Worm (Caenorhabditis elegans): Measurements from ENCODE around the gene zyg-8.

Gene zyg-8

DNA sequence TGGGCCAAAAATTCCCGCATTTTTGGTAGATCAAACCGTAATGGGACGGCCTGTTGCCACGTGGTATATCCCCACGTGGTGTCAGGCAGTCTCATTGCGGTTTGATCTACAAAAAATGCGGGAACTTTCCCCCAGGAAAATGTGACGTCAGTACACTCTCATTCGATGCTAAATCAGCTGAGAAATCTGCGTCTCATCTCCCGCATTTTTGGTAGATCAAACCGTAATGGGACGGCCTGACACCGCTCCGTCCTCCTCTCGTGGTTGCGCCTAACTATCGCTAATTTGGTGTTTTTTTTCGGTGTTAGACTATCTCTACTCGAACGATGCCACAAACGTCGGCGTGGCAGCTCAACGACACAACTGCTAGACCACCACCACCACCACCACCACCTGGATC lies at the start of gene zyg-8:
zyg-8 (plus strand) TSS at position 301 of the 400 bp plus-strand sequence.
- no peak for TF ChIP-seq dao-5 (tag; optimal IDR thresholded peaks at IDR 0.05)
- TF ChIP-seq him-1 (tag; optimal IDR thresholded peaks at IDR 0.05): no peak
- no peak for TF ChIP-seq W03F9.2 (tag; optimal IDR thresholded peaks at IDR 0.05)

DNA sequence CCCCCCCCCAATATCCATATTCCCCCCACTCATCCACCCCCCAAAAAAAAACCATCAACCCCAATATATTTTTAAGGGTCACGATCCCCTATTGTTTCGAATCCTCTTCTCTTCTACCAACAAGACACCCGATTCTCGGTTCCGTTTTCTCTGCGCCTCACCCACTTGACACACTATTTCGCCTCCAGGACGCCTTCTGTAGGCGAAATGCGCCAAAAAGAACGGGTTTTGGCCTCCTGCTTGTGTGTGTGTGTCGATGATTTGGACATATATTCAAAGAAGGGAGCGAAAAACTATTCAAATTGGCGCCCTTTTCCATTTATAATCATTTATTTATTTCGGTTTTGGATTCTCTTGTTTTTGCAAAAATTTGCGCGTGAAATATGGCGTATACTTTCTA lies 48.5 kb upstream of the zyg-8 start:
- TF ChIP-seq W03F9.2 (tag; optimal IDR thresholded peaks at IDR 0.05) (no peak), dao-5 (tag; optimal IDR thresholded peaks at IDR 0.05) (no peak), him-1 (tag; optimal IDR thresholded peaks at IDR 0.05) (no peak)

DNA sequence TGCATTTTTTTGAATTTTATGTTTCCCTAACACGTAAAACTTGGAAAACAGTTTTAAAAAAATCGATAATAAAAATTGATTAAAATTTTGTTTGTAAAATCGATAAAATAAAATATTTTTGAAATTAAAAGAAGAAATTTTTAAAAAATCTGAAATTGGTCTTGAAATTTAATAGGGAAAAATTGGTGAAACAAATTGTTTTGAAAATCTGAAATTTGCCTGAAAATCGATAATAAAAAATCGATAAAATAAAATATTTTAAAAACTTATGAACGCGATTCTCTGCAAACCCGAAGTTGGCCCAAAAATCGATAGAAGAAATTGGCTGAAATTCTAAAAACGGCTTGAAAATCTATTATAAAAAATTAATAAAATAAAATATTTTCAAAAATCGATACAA lies 47.8 kb upstream of the zyg-8 start:
- TF ChIP-seq him-1 (tag; optimal IDR thresholded peaks at IDR 0.05) (no peak), dao-5 (tag; optimal IDR thresholded peaks at IDR 0.05) (no peak), W03F9.2 (tag; optimal IDR thresholded peaks at IDR 0.05) (no peak)

DNA sequence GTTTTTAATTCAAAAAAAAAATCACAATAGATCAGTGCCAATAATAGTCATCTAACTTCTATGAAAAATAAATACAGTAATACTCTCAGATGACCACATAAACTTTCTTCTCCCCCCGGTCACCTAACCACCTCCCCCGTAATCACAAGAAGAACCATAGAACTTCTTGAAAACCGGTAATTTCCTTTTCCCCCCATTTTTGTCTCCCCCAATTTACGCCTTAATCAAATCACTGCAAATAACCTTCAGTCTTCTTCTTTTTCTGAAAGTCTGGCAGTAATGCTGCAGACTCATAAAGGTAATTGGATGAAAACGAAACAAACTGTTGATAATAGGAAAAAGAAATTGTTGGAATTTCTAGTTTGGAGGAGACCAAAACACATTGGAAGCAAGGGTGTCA lies 47.0 kb upstream of the zyg-8 start:
- no peak for TF ChIP-seq him-1 (tag; optimal IDR thresholded peaks at IDR 0.05)
- TF ChIP-seq W03F9.2 (tag; optimal IDR thresholded peaks at IDR 0.05): no peak
- no peak for TF ChIP-seq dao-5 (tag; optimal IDR thresholded peaks at IDR 0.05)

DNA sequence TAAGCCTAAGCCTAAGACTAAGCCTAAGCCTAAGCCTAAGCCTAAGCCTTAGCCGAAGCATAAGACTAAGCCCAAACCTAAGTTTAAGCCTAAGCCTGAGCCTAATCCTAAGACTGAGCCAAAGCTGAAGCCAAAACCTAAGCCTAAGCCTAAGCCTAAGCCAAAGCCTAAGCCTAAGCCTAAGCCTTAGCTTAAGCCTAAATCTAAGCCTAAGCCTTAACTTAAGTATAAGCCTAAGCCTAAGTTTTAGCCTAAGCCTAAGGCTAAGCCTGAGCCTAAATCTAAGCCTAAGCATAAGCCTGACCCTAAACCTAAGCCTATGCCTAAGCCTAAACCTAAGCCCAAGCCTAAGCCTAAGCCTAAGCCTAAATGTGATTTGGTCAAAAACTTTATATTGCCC lies 46.3 kb upstream of the zyg-8 start:
- TF ChIP-seq him-1 (tag; optimal IDR thresholded peaks at IDR 0.05) (no peak), dao-5 (tag; optimal IDR thresholded peaks at IDR 0.05) (no peak), W03F9.2 (tag; optimal IDR thresholded peaks at IDR 0.05) (no peak)

DNA sequence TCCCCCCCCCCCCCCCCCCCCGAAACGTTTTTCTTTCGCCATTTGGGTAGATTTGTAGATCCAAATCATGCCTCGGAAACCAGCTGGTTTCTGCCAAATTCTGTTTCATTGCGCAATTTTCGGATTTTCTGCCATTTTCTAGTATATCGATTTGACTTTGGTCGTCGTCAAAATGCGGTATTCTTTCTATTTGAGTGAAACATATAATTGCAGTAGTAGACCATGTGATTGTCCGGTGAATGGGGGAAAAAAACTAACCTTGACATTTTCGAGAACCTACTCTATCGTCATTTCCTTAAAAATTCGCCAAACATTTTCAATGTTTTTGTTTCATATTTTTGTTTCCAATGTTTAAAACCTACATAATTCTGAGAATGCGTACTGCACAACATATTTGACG lies 45.9 kb upstream of the zyg-8 start:
- TF ChIP-seq W03F9.2 (tag; optimal IDR thresholded peaks at IDR 0.05) (no peak), dao-5 (tag; optimal IDR thresholded peaks at IDR 0.05) (no peak), him-1 (tag; optimal IDR thresholded peaks at IDR 0.05) (no peak)

DNA sequence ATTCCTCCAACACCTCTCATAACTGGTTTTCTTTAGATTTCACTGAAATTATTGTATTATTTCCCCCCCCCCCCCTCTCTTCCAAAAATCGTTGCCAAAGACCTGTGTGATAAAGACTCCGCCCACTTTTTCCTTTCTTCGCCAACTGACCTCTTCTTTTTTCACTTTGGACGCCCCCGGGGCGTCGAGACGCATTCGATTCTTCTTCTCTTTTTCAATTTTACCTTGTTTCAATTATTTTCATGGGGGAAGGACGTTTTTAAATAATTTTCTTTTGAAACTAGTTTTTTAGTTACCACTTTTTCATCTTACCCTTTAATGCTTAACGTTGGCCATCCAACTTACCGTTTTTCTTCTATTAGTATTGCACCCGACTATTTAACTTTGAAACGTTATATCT lies 43.5 kb upstream of the zyg-8 start:
- no peak for TF ChIP-seq W03F9.2 (tag; optimal IDR thresholded peaks at IDR 0.05)
- no peak for TF ChIP-seq dao-5 (tag; optimal IDR thresholded peaks at IDR 0.05)
- no peak for TF ChIP-seq him-1 (tag; optimal IDR thresholded peaks at IDR 0.05)

DNA sequence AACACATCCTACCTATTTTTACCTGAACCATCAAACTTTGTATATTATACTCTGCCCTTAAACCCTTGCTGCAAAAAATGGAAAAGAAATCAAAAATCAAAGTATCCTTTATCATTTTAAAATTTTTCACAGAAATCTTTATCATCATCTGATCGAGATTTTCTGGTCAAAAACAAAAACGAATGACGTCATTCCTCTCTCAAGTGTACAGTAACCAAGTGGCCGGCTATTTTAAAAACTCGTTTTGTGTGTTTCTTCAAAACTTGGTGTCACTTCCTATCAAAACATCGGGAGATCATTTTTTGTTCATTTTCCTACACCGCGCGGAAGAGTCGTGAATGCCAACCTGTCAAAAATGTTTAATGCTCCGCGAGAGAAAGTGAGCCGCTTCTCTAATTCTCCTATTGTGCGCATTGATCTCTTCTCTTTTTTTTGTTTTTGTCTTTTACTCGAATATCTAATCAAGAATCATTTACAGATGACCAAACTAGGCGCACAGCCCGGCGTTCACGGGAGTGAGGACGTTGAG lies 41.4 kb upstream of the zyg-8 start, which contains the start of gene brp-1:
brp-1 (plus strand) TSS at position 479 of the 529 bp plus-strand sequence.
- TF ChIP-seq W03F9.2 (tag; optimal IDR thresholded peaks at IDR 0.05) (no peak), dao-5 (tag; optimal IDR thresholded peaks at IDR 0.05) (no peak), him-1 (tag; optimal IDR thresholded peaks at IDR 0.05) (no peak)

DNA sequence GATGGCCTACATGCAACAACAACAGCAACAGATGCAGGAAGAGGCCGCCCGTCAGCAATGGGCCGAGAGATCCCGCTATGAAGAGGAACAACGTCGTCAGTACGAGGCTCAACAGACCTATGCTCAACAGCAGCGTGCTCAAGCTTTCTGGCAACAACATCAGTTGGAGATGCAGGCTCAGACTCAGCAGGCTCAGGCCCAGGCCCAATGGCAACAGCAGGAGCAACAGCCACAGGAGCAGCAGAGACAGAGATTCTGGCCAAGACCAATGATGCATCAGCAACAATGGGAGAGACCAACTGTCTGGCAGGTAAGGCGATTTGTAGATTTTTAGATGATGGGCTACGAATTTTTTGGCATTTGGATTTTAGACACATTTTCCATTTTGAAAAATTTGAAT lies 39.2 kb upstream of the zyg-8 start:
- TF ChIP-seq him-1 (tag; optimal IDR thresholded peaks at IDR 0.05) (no peak), W03F9.2 (tag; optimal IDR thresholded peaks at IDR 0.05) (no peak), dao-5 (tag; optimal IDR thresholded peaks at IDR 0.05) (no peak)

DNA sequence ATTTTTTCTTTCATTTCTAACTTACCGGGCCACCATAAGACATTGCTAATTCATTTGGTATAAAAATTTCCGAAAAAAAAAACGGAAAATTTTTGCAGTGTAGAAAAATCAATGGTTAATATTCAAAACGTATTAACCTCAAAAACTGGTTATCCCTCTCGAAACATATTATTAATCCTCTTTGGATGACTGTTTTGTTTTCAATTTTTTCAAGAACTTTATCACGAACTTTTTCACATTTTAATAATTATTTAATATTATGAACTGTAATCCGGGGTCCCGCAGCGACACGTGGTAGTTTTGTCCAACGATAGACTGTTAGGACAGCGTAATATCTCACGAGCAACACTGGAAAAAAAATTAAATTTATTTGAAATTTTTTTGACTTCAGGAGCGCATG lies 32.7 kb upstream of the zyg-8 start, which contains the start of gene Y79H2A.12:
Y79H2A.12 (minus strand) TSS at position 101 of the 400 bp plus-strand sequence.
- TF ChIP-seq dao-5 (tag; optimal IDR thresholded peaks at IDR 0.05) (no peak), him-1 (tag; optimal IDR thresholded peaks at IDR 0.05) (no peak), W03F9.2 (tag; optimal IDR thresholded peaks at IDR 0.05) (no peak)

DNA sequence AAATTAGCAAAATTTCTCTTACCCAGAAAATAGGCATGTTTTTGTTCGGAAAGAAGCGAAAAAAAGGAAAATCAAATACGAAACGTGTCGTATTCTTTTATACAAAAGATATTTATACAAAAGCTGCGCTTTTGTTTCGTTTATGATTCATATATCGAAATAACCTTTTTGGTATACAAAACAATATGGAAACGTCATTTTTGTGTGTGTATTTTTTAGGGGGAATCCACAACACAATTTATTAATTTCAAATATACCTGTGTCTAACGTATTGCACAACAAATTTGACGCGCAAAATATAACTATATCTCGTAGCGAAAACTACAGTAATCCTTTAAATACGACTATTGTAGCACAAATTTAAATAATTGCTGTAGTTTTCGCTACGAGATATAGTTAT lies 30.8 kb upstream of the zyg-8 start, which contains the start of gene Y79H2A.2:
Y79H2A.2 (minus strand) TSS at position 101 of the 400 bp plus-strand sequence.
- no peak for TF ChIP-seq dao-5 (tag; optimal IDR thresholded peaks at IDR 0.05)
- no peak for TF ChIP-seq W03F9.2 (tag; optimal IDR thresholded peaks at IDR 0.05)
- TF ChIP-seq him-1 (tag; optimal IDR thresholded peaks at IDR 0.05): no peak

DNA sequence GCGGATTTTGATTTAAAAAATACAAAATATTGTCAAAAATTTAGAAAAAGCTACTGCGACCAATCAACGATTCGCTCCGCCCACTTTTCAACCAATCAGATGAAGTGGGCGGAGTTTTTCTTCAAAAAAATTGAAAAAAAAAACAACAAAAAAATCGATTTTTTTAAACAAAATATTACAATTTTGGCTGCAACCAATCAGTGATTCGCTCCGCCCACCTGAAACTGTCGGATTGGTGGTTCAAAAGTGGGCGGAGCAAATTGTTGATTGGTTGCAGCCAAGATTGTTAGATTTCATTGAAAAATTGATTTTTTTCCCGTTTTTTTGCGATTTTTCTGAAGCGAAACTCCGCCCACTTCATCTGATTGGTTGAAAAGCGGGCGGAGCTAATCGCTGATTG lies 28.3 kb upstream of the zyg-8 start:
- TF ChIP-seq W03F9.2 (tag; optimal IDR thresholded peaks at IDR 0.05) (no peak), dao-5 (tag; optimal IDR thresholded peaks at IDR 0.05) (no peak), him-1 (tag; optimal IDR thresholded peaks at IDR 0.05) (no peak)

DNA sequence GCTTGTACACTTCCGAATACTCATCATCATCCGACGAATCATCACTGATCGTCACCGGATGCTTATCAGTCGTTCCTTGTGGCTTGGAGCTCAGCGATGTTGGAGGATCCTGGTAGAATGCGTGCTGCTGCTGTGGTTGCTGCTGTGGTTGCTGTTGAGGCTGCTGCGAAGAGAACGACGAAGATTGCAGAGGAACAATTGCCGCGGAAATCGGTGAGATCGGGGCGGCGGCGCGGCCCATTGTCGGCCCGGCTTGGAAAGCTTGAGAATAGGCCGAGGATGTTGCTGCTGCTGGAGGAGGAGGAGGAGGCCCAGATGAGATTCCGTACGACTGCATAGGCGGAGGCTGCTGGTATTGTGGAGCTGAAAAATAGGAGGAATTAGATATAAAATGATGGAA lies 27.2 kb upstream of the zyg-8 start:
- TF ChIP-seq dao-5 (tag; optimal IDR thresholded peaks at IDR 0.05) (no peak), him-1 (tag; optimal IDR thresholded peaks at IDR 0.05) (no peak), W03F9.2 (tag; optimal IDR thresholded peaks at IDR 0.05) (no peak)

DNA sequence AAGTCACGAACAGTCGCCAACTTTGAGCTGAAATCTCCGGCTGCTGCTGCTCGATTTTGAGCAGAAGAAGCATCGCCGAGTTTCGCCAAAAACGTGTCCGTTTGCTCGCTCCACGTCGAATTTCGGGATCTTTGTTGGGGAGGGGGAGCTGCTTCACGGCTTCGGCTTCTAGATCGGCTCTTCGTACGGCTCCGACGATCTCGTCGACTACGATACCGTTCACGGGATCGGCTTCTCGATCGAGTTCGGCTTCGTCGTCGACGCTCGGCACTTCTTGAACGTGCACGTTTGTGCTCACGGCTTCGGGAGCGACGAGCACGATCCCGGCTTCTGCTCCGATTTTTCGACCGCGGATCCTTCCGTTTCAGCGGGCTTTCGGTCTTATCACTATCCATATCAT lies 24.3 kb upstream of the zyg-8 start:
- no peak for TF ChIP-seq him-1 (tag; optimal IDR thresholded peaks at IDR 0.05)
- no peak for TF ChIP-seq dao-5 (tag; optimal IDR thresholded peaks at IDR 0.05)
- TF ChIP-seq W03F9.2 (tag; optimal IDR thresholded peaks at IDR 0.05): no peak

DNA sequence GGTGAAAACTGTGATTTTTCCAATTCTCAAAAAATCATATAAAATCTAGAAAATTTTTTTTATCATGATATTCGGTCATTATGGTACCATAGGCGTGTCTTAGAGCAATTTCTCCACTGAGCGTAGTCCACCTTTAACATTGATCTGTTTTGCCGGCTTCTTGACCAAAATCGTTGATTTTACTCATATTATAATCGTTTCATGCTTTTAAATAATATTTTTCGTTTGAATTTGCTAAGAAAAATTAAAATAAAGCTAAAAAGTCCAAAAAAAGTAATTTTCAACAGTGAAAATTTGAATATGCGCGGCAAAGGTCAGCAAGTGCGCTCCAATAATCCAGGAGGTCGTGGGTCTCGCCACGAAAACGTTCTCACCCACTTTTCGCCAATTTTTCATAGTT lies 20.5 kb upstream of the zyg-8 start, which contains the start of gene Y79H2A.4:
Y79H2A.4 (plus strand) TSS at position 301 of the 400 bp plus-strand sequence.
- no peak for TF ChIP-seq W03F9.2 (tag; optimal IDR thresholded peaks at IDR 0.05)
- no peak for TF ChIP-seq him-1 (tag; optimal IDR thresholded peaks at IDR 0.05)
- no peak for TF ChIP-seq dao-5 (tag; optimal IDR thresholded peaks at IDR 0.05)
